Fruit fly (Drosophila melanogaster): ENCODE data around the gene CG6885.
A peak's percentile ranks its signal among the peaks of the same experiment; 100 is the strongest.

The CG6885 gene

DNA sequence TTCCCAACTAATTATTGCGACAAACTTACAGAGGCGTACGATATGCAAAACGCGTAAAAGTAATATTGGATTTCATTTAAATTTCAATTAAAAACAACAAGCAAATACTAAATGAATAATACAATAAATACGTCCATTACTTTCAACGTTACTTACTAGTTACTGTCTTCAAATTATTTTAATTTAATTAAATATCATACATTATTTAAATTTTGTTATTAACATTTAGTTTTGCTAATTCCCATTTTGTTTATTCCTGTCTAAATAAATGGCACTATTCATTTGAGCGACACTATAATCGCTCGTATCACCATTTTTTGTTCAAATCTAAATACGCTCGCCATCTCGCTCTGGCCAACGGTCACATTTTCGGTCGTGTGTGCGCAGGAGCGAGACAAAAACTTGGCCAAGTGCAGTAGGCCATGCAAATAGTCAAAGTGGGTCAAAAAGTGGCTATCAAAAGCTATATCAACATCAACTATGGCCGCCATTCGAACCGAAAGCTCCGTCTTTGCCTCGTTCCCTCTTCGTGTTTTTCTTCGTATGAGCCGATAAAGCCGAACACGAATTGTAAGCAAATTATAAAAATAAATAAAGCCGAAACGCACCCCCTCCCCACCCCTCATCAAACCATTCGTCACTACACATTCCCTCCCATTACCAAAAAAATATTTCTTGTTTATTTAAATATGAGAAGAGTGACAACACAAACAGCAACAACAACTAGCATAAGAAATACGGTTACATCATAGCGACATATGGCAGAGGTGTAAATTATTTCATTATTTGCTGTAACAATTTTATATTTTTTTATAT lies 45.1 kb downstream of the CG6885 start (continued):
- peak; percentile 67 for TF ChIP-seq scrt (GFP tag; optimal IDR thresholded peaks at IDR 0.05)
- no peak for TF ChIP-seq bbx (GFP tag; IDR thresholded peaks at IDR 0.05; ENCODE audit: partially characterized antibody)
- no peak for TF ChIP-seq CG11456 (GFP tag; IDR thresholded peaks at IDR 0.05)
- TF ChIP-seq Sox102F (GFP tag; optimal IDR thresholded peaks at IDR 0.05): peak; percentile 30
- peak; percentile 57 for TF ChIP-seq CG2678 (tag; optimal IDR thresholded peaks at IDR 0.05)
- TF ChIP-seq CG10565 (GFP tag; optimal IDR thresholded peaks at IDR 0.05): no peak
- TF ChIP-seq CG31441 (GFP tag; IDR thresholded peaks at IDR 0.05): peak; percentile 55
- TF ChIP-seq Meics (GFP tag; optimal IDR thresholded peaks at IDR 0.05): peak; percentile 96
- TF ChIP-seq org-1 (GFP tag; optimal IDR thresholded peaks at IDR 0.05): peak; percentile 1
- peak; percentile 65 for TF ChIP-seq CG17359 (tag; optimal IDR thresholded peaks at IDR 0.05)
- peak; percentile 33 for TF ChIP-seq Hand (GFP tag; optimal IDR thresholded peaks at IDR 0.05)
- no peak for TF ChIP-seq CG18764 (GFP tag; optimal IDR thresholded peaks at IDR 0.05)
- no peak for TF ChIP-seq CG16815 (GFP tag; optimal IDR thresholded peaks at IDR 0.05)
- TF ChIP-seq zfh2 (GFP tag; optimal IDR thresholded peaks at IDR 0.05): peak; percentile 10
- no peak; the same call in 3 of the 4 replicates for TF ChIP-seq Gug (GFP tag; IDR thresholded peaks at IDR 0.05)
- peak; percentile 20 for TF ChIP-seq CoRest (tag; optimal IDR thresholded peaks at IDR 0.05)
- TF ChIP-seq gsb-n (tag; optimal IDR thresholded peaks at IDR 0.05): peak; percentile 7
- TF ChIP-seq CG15696 (tag; optimal IDR thresholded peaks at IDR 0.05): peak; percentile 6
- no peak for TF ChIP-seq CG14965 (GFP tag; optimal IDR thresholded peaks at IDR 0.05; ENCODE audit: borderline replicate concordance)
- peak in 1 of 2 experiments; percentile 96 for TF ChIP-seq Pdp1 (GFP tag; optimal IDR thresholded peaks at IDR 0.05)
- no peak for TF ChIP-seq Doc2 (GFP tag; IDR thresholded peaks at IDR 0.05)
- no peak for TF ChIP-seq HmgD (GFP tag; optimal IDR thresholded peaks at IDR 0.05)
- no peak for TF ChIP-seq Lim3 (GFP tag; IDR thresholded peaks at IDR 0.05)
- no peak for TF ChIP-seq Hsf (GFP tag; optimal IDR thresholded peaks at IDR 0.05)
- TF ChIP-seq trh (GFP tag; optimal IDR thresholded peaks at IDR 0.05): no peak
- TF ChIP-seq gro (GFP tag; optimal IDR thresholded peaks at IDR 0.05): peak; percentile 78
- TF ChIP-seq CG3726 (GFP tag; IDR thresholded peaks at IDR 0.05): no peak
- peak; percentile 24 for TF ChIP-seq Myb (GFP tag; optimal IDR thresholded peaks at IDR 0.05)
- no peak for TF ChIP-seq dan (GFP tag; IDR thresholded peaks at IDR 0.05)
- TF ChIP-seq Trl (optimal IDR thresholded peaks at IDR 0.05): no peak
- TF ChIP-seq Trl (GFP tag; optimal IDR thresholded peaks at IDR 0.05): peak; percentile 41
- peak; percentile 88 for TF ChIP-seq lab (GFP tag; optimal IDR thresholded peaks at IDR 0.05)
- peak; percentile 61 for TF ChIP-seq CG1832 (GFP tag; optimal IDR thresholded peaks at IDR 0.05)
- no peak for TF ChIP-seq CG10267 (tag; optimal IDR thresholded peaks at IDR 0.05)
- no peak for TF ChIP-seq CG12155 (GFP tag; optimal IDR thresholded peaks at IDR 0.05)
- no peak for TF ChIP-seq CG1602 (GFP tag; optimal IDR thresholded peaks at IDR 0.05)
- peak; percentile 92 for TF ChIP-seq sqz (GFP tag; optimal IDR thresholded peaks at IDR 0.05)
- TF ChIP-seq CG11398 (GFP tag; optimal IDR thresholded peaks at IDR 0.05): peak; percentile 14
- TF ChIP-seq CrebB (tag; optimal IDR thresholded peaks at IDR 0.05): peak; percentile 58
- peak; percentile 34 for TF ChIP-seq CG1529 (GFP tag; optimal IDR thresholded peaks at IDR 0.05)
- TF ChIP-seq CG7786 (GFP tag; optimal IDR thresholded peaks at IDR 0.05): peak; percentile 16
- no peak for TF ChIP-seq knrl (GFP tag; IDR thresholded peaks at IDR 0.05; ENCODE audit: partially characterized antibody)
- peak; percentile 43 for TF ChIP-seq CG16863 (GFP tag; optimal IDR thresholded peaks at IDR 0.05)
- TF ChIP-seq CG16779 (GFP tag; IDR thresholded peaks at IDR 0.05): peak; percentile 50; the same call in 1 of the 2 replicates
- no peak for TF ChIP-seq dmrt11E (tag; optimal IDR thresholded peaks at IDR 0.05)
- TF ChIP-seq zf30C (GFP tag; optimal IDR thresholded peaks at IDR 0.05): no peak
- TF ChIP-seq nerfin-1 (tag; optimal IDR thresholded peaks at IDR 0.05): no peak
- peak; percentile 83 for TF ChIP-seq exex (tag; optimal IDR thresholded peaks at IDR 0.05)

Data from whole organism, embryonic.